Fruit fly (Drosophila melanogaster) whole organism, adult: ENCODE measurements around the gene aralar1.

Experiments
- CG11617 ChIP-seq: fragments of 200-800 bp; sonication (Bioruptor generic); optimal IDR thresholded peaks from 2 replicates; lab custom pipeline; 2017; ENCODE audit warnings: mild to moderate bottlenecking, missing biosample characterization, missing genetic modification reagents, missing genetic modification characterization
- CG14711 ChIP-seq: fragments of 200-800 bp; sonication (Bioruptor generic); optimal IDR thresholded peaks from 2 replicates; lab custom pipeline; 2018; ENCODE audit warnings: missing biosample characterization, mild to moderate bottlenecking, missing genetic modification characterization, moderate library complexity
- Hr96 ChIP-seq: fragments of 200-800 bp; sonication (Bioruptor generic); optimal IDR thresholded peaks from 2 replicates; lab custom pipeline; 2016; ENCODE audit warnings: missing biosample characterization, missing genetic modification characterization
- cic ChIP-seq: fragments of 200-800 bp; sonication (Bioruptor generic); optimal IDR thresholded peaks from 2 replicates; lab custom pipeline; 2017; ENCODE audit warnings: missing biosample characterization, mild to moderate bottlenecking, missing genetic modification characterization, moderate library complexity
- kay ChIP-seq: fragments of 200-800 bp; sonication (Bioruptor generic); peaks from one replicate; lab custom pipeline; 2016; ENCODE audit warnings: missing biosample characterization, missing genetic modification characterization, borderline replicate concordance

DNA sequence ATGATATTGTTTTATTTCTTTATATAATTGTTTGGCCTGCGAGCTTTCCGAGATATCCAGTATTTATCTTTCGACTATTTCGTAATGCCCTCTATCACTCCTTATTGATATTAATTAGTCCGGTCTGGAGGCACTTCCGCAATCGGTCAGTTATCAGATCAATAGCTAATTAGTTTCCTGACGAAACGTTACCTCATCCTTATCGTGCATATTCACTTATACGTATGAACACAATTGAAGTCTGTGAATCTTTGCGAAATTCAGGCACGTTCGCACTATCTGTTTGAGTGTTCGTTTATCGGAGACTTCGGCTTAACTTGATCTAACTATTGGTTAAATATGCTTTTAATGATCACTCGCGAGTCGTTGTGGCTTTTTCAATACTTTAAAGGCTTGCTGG lies 2.4 kb downstream of the aralar1 start:
- TF ChIP-seq CG11617 (no peak), cic (GFP tag; lab: Kevin White, UChicago) (no peak), CG14711 (tag; lab: Kevin White, UChicago) (no peak), Hr96 (no peak), kay (GFP tag; lab: Kevin White, UChicago) (peak; percentile 67)
